Worm (Caenorhabditis elegans) whole organism, L4 larva: ENCODE results near the gene ttr-17.

ENCODE experiments used
- F44E2.7 ChIP-seq: fragments of 200-800 bp; sonication (Bioruptor generic); IDR thresholded peaks from 2 replicates; pipeline ENCODE4 v2.1.2; 2022; ENCODE audit warnings: missing genetic modification characterization, missing compliant biosample characterization
- R02D3.7 ChIP-seq: fragments of 150-350 bp; sonication (generic microtip); optimal IDR thresholded peaks from 3 replicates; lab custom pipeline; 2014; ENCODE audit warnings: missing biosample characterization, missing genetic modification characterization
- T20F7.1 ChIP-seq: fragments of 200-800 bp; sonication (Bioruptor generic); optimal IDR thresholded peaks from 2 replicates; lab custom pipeline; 2018; ENCODE audit warnings: mild to moderate bottlenecking, missing genetic modification characterization, missing compliant biosample characterization
- Y48G9A.11 ChIP-seq: fragments of 200-800 bp; sonication (Bioruptor generic); IDR thresholded peaks from 2 replicates; pipeline ENCODE4 v1.3.6; 2022; ENCODE audit warnings: missing genetic modification reagents, missing genetic modification characterization, missing compliant biosample characterization
- Y75B8A.6 ChIP-seq: fragments of 200-800 bp; sonication (Bioruptor generic); IDR thresholded peaks from 2 replicates; pipeline ENCODE4 v1.3.6; 2022; ENCODE audit warnings: missing genetic modification reagents, missing genetic modification characterization, missing compliant biosample characterization
- ZK546.5 ChIP-seq, 2 experiments: sonication (generic microtip); optimal IDR thresholded peaks; 2 replicates each; lab custom pipeline; 2017; ENCODE audit warnings: missing biosample characterization in 2 of 2, missing genetic modification characterization in 2 of 2
- arid-1 ChIP-seq: fragments of 200-800 bp; sonication (Bioruptor generic); conservative IDR thresholded peaks from 2 replicates; pipeline ENCODE4 v1.3.6; 2022; ENCODE audit warnings: missing genetic modification reagents, missing genetic modification characterization, missing compliant biosample characterization
- attf-4 ChIP-seq: sonication (generic microtip); optimal IDR thresholded peaks from 3 replicates; lab custom pipeline; 2017; ENCODE audit warnings: missing biosample characterization, missing genetic modification characterization
- ceh-20 ChIP-seq: fragments of 200-800 bp; sonication (Bioruptor generic); IDR thresholded peaks from 2 replicates; pipeline ENCODE4 v1.3.6; 2022; ENCODE audit warnings: missing genetic modification reagents, missing genetic modification characterization, missing compliant biosample characterization
- ceh-28 ChIP-seq: fragments of 150-350 bp; optimal IDR thresholded peaks from 2 replicates; lab custom pipeline; 2014; ENCODE audit warnings: missing biosample characterization, missing genetic modification reagents, missing genetic modification characterization
- ceh-44 ChIP-seq: fragments of 200-800 bp; sonication (Bioruptor generic); IDR thresholded peaks from 2 replicates; pipeline ENCODE4 v1.3.6; 2022; ENCODE audit warnings: missing genetic modification reagents, missing genetic modification characterization, missing compliant biosample characterization
- ceh-62 ChIP-seq: sonication (generic microtip); optimal IDR thresholded peaks from 2 replicates; lab custom pipeline; 2017; ENCODE audit warnings: missing biosample characterization, missing genetic modification characterization
- ceh-82 ChIP-seq: sonication (generic microtip); optimal IDR thresholded peaks from 2 replicates; lab custom pipeline; 2017; ENCODE audit warnings: missing biosample characterization, missing genetic modification characterization
- ces-1 ChIP-seq: fragments of 150-350 bp; sonication (generic microtip); optimal IDR thresholded peaks from 4 replicates; lab custom pipeline; 2014; ENCODE audit warnings: missing biosample characterization, missing genetic modification reagents, missing genetic modification characterization
- daf-16 ChIP-seq, 3 experiments: sonication (generic microtip); optimal IDR thresholded peaks; 2 replicates each; lab custom pipeline; 2016 to 2017; ENCODE audit warnings: missing genetic modification characterization in 3 of 3, missing genetic modification reagents in 3 of 3, mild to moderate bottlenecking in 2 of 3, missing compliant biosample characterization in 2 of 3, missing biosample characterization in 1 of 3, moderate library complexity in 1 of 3
- daf-8 ChIP-seq: fragments of 200-800 bp; sonication (Bioruptor generic); IDR thresholded peaks from 2 replicates; pipeline ENCODE4 v1.3.6; 2022; ENCODE audit warnings: missing genetic modification characterization, missing compliant biosample characterization
- dmd-6 ChIP-seq: fragments of 200-800 bp; sonication (Bioruptor generic); IDR thresholded peaks from 2 replicates; pipeline ENCODE4 v1.3.6; 2022; ENCODE audit warnings: missing genetic modification reagents, missing genetic modification characterization, missing compliant biosample characterization
- dmd-8 ChIP-seq: fragments of 200-800 bp; sonication (Bioruptor generic); IDR thresholded peaks from 2 replicates; pipeline ENCODE4 v1.3.6; 2022; ENCODE audit warnings: missing genetic modification characterization, missing compliant biosample characterization
- dpl-1 ChIP-seq: fragments of 150-350 bp; optimal IDR thresholded peaks from 2 replicates; lab custom pipeline; 2014; ENCODE audit warnings: missing biosample characterization, missing genetic modification reagents, missing genetic modification characterization
- dve-1 ChIP-seq: sonication (generic microtip); optimal IDR thresholded peaks from 2 replicates; lab custom pipeline; 2017; ENCODE audit warnings: antibody characterized with exemption, mild to moderate bottlenecking, missing genetic modification characterization, missing compliant biosample characterization; ENCODE audit not compliant: insufficient read depth
- gei-8 ChIP-seq: fragments of 200-800 bp; sonication (Bioruptor generic); optimal IDR thresholded peaks from 2 replicates; lab custom pipeline; 2018; ENCODE audit warnings: mild to moderate bottlenecking, missing genetic modification characterization, missing compliant biosample characterization
- hlh-30 ChIP-seq: sonication (generic microtip); optimal IDR thresholded peaks from 2 replicates; lab custom pipeline; 2017; ENCODE audit warnings: antibody characterized with exemption, mild to moderate bottlenecking, missing genetic modification characterization, missing compliant biosample characterization; ENCODE audit not compliant: insufficient read depth
- lim-7 ChIP-seq: fragments of 200-800 bp; sonication (Bioruptor generic); IDR thresholded peaks from 2 replicates; pipeline ENCODE4 v1.3.6; 2022; ENCODE audit warnings: missing genetic modification characterization, missing compliant biosample characterization
- lin-38 ChIP-seq: fragments of 200-800 bp; sonication (Bioruptor generic); IDR thresholded peaks from 2 replicates; pipeline ENCODE4 v1.3.6; 2022; ENCODE audit warnings: missing genetic modification reagents, missing genetic modification characterization, missing compliant biosample characterization
- lir-3 ChIP-seq: sonication (generic microtip); optimal IDR thresholded peaks from 2 replicates; lab custom pipeline; 2016; ENCODE audit warnings: mild to moderate bottlenecking, missing genetic modification characterization, missing compliant biosample characterization
- lsy-2 ChIP-seq, 2 experiments: fragments of 150-350 bp in 1 of 2; sonication (generic microtip) in 1 of 2; optimal IDR thresholded peaks; 2 replicates each; lab custom pipeline; 2014 to 2017; ENCODE audit warnings: missing biosample characterization in 2 of 2, missing genetic modification characterization in 2 of 2
- madf-9 ChIP-seq: fragments of 200-800 bp; sonication (Bioruptor generic); conservative IDR thresholded peaks from 2 replicates; pipeline ENCODE4 v1.3.6; 2022; ENCODE audit warnings: missing genetic modification reagents, missing genetic modification characterization, missing compliant biosample characterization
- nhr-10 ChIP-seq: fragments of 150-350 bp; optimal IDR thresholded peaks from 2 replicates; lab custom pipeline; 2014; ENCODE audit warnings: missing biosample characterization, missing genetic modification characterization
- nhr-102 ChIP-seq: sonication (generic microtip); optimal IDR thresholded peaks from 2 replicates; lab custom pipeline; 2016; ENCODE audit warnings: mild to moderate bottlenecking, missing genetic modification characterization, moderate library complexity, missing compliant biosample characterization
- nhr-237 ChIP-seq: sonication (generic microtip); optimal IDR thresholded peaks from 2 replicates; lab custom pipeline; 2017; ENCODE audit warnings: missing biosample characterization, missing genetic modification characterization
- nhr-42 ChIP-seq: fragments of 200-800 bp; sonication (Bioruptor generic); IDR thresholded peaks from 2 replicates; pipeline ENCODE4 v1.3.6; 2022; ENCODE audit warnings: missing genetic modification characterization, missing compliant biosample characterization
- nhr-6 ChIP-seq: fragments of 150-350 bp; optimal IDR thresholded peaks from 2 replicates; lab custom pipeline; 2014; ENCODE audit warnings: missing biosample characterization, missing genetic modification characterization
- nhr-77 ChIP-seq: fragments of 150-350 bp; optimal IDR thresholded peaks from 2 replicates; lab custom pipeline; 2014; ENCODE audit warnings: missing biosample characterization, missing genetic modification characterization
- php-3 ChIP-seq: fragments of 200-800 bp; sonication (Bioruptor generic); IDR thresholded peaks from 2 replicates; pipeline ENCODE4 v1.3.6; 2022; ENCODE audit warnings: missing genetic modification reagents, missing genetic modification characterization, missing compliant biosample characterization
- rbr-2 ChIP-seq: sonication (generic microtip); optimal IDR thresholded peaks from 2 replicates; lab custom pipeline; 2016; ENCODE audit warnings: missing genotype, missing genetic modification characterization, missing compliant biosample characterization
- sdz-12 ChIP-seq: fragments of 200-800 bp; sonication (Bioruptor generic); optimal IDR thresholded peaks from 2 replicates; lab custom pipeline; 2018; ENCODE audit warnings: mild to moderate bottlenecking, missing genetic modification characterization, missing compliant biosample characterization
- spr-3 ChIP-seq: fragments of 200-800 bp; sonication (Bioruptor generic); optimal IDR thresholded peaks from 2 replicates; lab custom pipeline; 2018; ENCODE audit warnings: mild to moderate bottlenecking, missing genetic modification characterization, missing compliant biosample characterization
- tag-97 ChIP-seq: fragments of 200-800 bp; sonication (Bioruptor generic); IDR thresholded peaks from 2 replicates; pipeline ENCODE4 v1.3.6; 2022; ENCODE audit warnings: missing genetic modification characterization, missing compliant biosample characterization
- unc-130 ChIP-seq: sonication (generic microtip); optimal IDR thresholded peaks from 2 replicates; lab custom pipeline; 2016; ENCODE audit warnings: missing genetic modification reagents, missing genetic modification characterization, missing compliant biosample characterization
- unc-39 ChIP-seq: sonication (generic microtip); optimal IDR thresholded peaks from 2 replicates; lab custom pipeline; 2017; ENCODE audit warnings: missing biosample characterization, missing genetic modification characterization
- vab-7 ChIP-seq: fragments of 200-800 bp; sonication (Bioruptor generic); IDR thresholded peaks from 2 replicates; pipeline ENCODE4 v1.3.6; 2022; ENCODE audit warnings: missing genetic modification reagents, missing genetic modification characterization, missing compliant biosample characterization
- zag-1 ChIP-seq: fragments of 150-350 bp; optimal IDR thresholded peaks from 2 replicates; lab custom pipeline; 2014; ENCODE audit warnings: missing biosample characterization, missing genetic modification characterization
- zfp-2 ChIP-seq: sonication (generic microtip); optimal IDR thresholded peaks from 2 replicates; lab custom pipeline; 2016; ENCODE audit warnings: mild to moderate bottlenecking, missing genetic modification characterization, missing compliant biosample characterization
- zfp-3 ChIP-seq: fragments of 200-800 bp; sonication (Bioruptor generic); conservative IDR thresholded peaks from 2 replicates; pipeline ENCODE4 v1.3.6; 2022; ENCODE audit warnings: missing genetic modification reagents, missing genetic modification characterization, missing compliant biosample characterization
- zip-2 ChIP-seq: fragments of 150-350 bp; optimal IDR thresholded peaks from 2 replicates; lab custom pipeline; 2014; ENCODE audit warnings: missing biosample characterization, missing genetic modification characterization
- ztf-7 ChIP-seq: fragments of 150-350 bp; optimal IDR thresholded peaks from 2 replicates; lab custom pipeline; 2014; ENCODE audit warnings: missing biosample characterization, missing genetic modification characterization

ttr-17 gene

DNA sequence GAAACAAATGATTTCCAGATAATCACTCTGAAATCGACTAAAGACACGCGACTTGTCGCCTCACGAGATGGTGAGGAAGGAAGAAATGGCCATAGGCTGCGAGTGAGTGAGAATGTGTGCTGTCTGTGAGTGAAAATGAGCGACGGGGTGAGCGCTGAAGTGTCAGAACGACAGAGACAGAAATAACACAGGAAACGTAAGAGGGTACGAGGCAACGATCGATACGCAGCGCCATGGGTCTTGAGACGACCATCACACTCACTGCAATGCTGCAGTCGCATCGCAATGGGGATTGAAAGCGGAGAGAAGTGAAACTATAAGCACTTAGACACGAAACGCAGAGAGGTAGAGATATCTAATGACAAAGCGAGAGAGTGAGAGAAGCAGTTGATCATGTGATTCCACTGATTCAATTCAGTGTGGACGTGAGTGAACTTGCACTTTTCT, 16.0 kb upstream of the ttr-17 start (continued):
- TF ChIP-seq daf-16 (GFP tag; optimal IDR thresholded peaks at IDR 0.05; lab: Kevin White, UChicago) = peak; percentile 51 to 71
- peak; percentile 74 for TF ChIP-seq daf-16 (tag; optimal IDR thresholded peaks at IDR 0.05; lab: Kevin White, UChicago)
- peak; percentile 89 for TF ChIP-seq nhr-42 (GFP tag; lab: Robert Waterston, UW)
- TF ChIP-seq spr-3 (GFP tag; lab: Kevin White, UChicago) = peak; percentile 80
- TF ChIP-seq daf-8 (GFP tag; lab: Robert Waterston, UW) = no peak
- peak; percentile 93 for TF ChIP-seq nhr-6 (tag; lab: Kevin White, UChicago)
- TF ChIP-seq hlh-30 = peak; percentile 99
- TF ChIP-seq lir-3 (tag; lab: Kevin White, UChicago) = peak; percentile 30
- TF ChIP-seq lsy-2 (tag; optimal IDR thresholded peaks at IDR 0.05; lab: Kevin White, UChicago) = peak; percentile 86 to 93
- peak; percentile 53 for TF ChIP-seq arid-1 (GFP tag; lab: Robert Waterston, UW)
- peak; percentile 86 for TF ChIP-seq nhr-102
- TF ChIP-seq tag-97 (GFP tag; lab: Robert Waterston, UW) = no peak
- peak; percentile 27; the same call in 1 of the 2 replicates for TF ChIP-seq madf-9
- peak; percentile 74 for TF ChIP-seq zag-1 (tag; lab: Kevin White, UChicago)
- 0 out of 2 replicates have a peak, but pooled peaks have one; percentile 20 for TF ChIP-seq dmd-8 (GFP tag; lab: Robert Waterston, UW)
- peak; percentile 96 for TF ChIP-seq rbr-2 (tag; lab: Kevin White, UChicago)
- peak; percentile 54 for TF ChIP-seq nhr-10
- peak; percentile 81 for TF ChIP-seq T20F7.1 (GFP tag; lab: Kevin White, UChicago)
- peak; percentile 83 for TF ChIP-seq gei-8 (GFP tag; lab: Kevin White, UChicago)
- peak; percentile 78 for TF ChIP-seq lin-38 (GFP tag; lab: Robert Waterston, UW)
- TF ChIP-seq dve-1 (tag; lab: Kevin White, UChicago) = peak; percentile 92
- peak; percentile 90 for TF ChIP-seq ceh-28 (tag; lab: Kevin White, UChicago)
- no peak for TF ChIP-seq Y48G9A.11 (GFP tag; lab: Robert Waterston, UW)
- TF ChIP-seq nhr-77 (tag; lab: Kevin White, UChicago) = peak; percentile 63
- TF ChIP-seq unc-130 (GFP tag; lab: Kevin White, UChicago) = peak; percentile 28
- peak; percentile 71; the same call in 1 of the 2 replicates for TF ChIP-seq vab-7 (GFP tag; lab: Robert Waterston, UW)
- no peak for TF ChIP-seq Y75B8A.6
- TF ChIP-seq nhr-237 = peak; percentile 38
- peak; percentile 65 for TF ChIP-seq dpl-1 (GFP tag; lab: Kevin White, UChicago)
- TF ChIP-seq ceh-62 (tag; lab: Kevin White, UChicago) = no peak
- peak; percentile 63 for TF ChIP-seq zfp-2
- peak; percentile 63; the same call in 1 of the 2 replicates for TF ChIP-seq lim-7 (GFP tag; lab: Robert Waterston, UW)
- 0 out of 2 replicates have a peak, but pooled peaks have one; percentile 24 for TF ChIP-seq ceh-44
- no peak for TF ChIP-seq ZK546.5 (tag; optimal IDR thresholded peaks at IDR 0.05; lab: Kevin White, UChicago)
- TF ChIP-seq zfp-3 = 0 out of 2 replicates have a peak, but pooled peaks have one; percentile 23
- TF ChIP-seq ceh-82 (tag; lab: Kevin White, UChicago) = no peak
- TF ChIP-seq sdz-12 = peak; percentile 67
- TF ChIP-seq zip-2 = peak; percentile 4
- peak; percentile 81 for TF ChIP-seq ces-1 (GFP tag; lab: Kevin White, UChicago)
- TF ChIP-seq dmd-6 (GFP tag; lab: Robert Waterston, UW) = peak; percentile 84
- peak; percentile 48 for TF ChIP-seq unc-39 (tag; lab: Kevin White, UChicago)
- TF ChIP-seq F44E2.7 (GFP tag; lab: Robert Waterston, UW) = 0 out of 2 replicates have a peak, but pooled peaks have one; percentile 10
- TF ChIP-seq attf-4 (tag; lab: Kevin White, UChicago) = no peak
- TF ChIP-seq R02D3.7 = no peak
- peak; percentile 89 for TF ChIP-seq ceh-20 (GFP tag; lab: Robert Waterston, UW)
- peak; percentile 82 for TF ChIP-seq ztf-7 (tag; lab: Kevin White, UChicago)
- TF ChIP-seq php-3 (GFP tag; lab: Robert Waterston, UW) = 0 out of 2 replicates have a peak, but pooled peaks have one; percentile 26
